Fruit fly (Drosophila melanogaster) whole organism, embryonic: ENCODE data around the gene Cul6.

Experiments
- ATbp ChIP-seq: fragments of 200-800 bp; sonication (Bioruptor generic); optimal IDR thresholded peaks from 2 replicates; lab custom pipeline; 2017; ENCODE audit warnings: missing biosample characterization, mild to moderate bottlenecking, missing genetic modification characterization, missing genetic modification reagents
- Awh ChIP-seq: fragments of 200-800 bp; sonication (Bioruptor generic); IDR thresholded peaks from 2 replicates; pipeline ENCODE4, ENCODE4 v1.3.6; 2022; ENCODE audit warnings: missing biosample characterization, missing genetic modification characterization
- Bgb ChIP-seq: fragments of 200-800 bp; sonication (Bioruptor generic); IDR thresholded peaks from 2 replicates; pipeline ENCODE4 v1.3.6; 2022; ENCODE audit warnings: missing biosample characterization, missing genetic modification characterization; ENCODE audit not compliant: partially characterized antibody
- CG10209 ChIP-seq: fragments of 200-800 bp; sonication (Bioruptor generic); optimal IDR thresholded peaks from 3 replicates; lab custom pipeline; 2017; ENCODE audit warnings: missing biosample characterization, mild to moderate bottlenecking, missing genetic modification characterization, missing genetic modification reagents
- CG10543 ChIP-seq: fragments of 200-800 bp; sonication (Bioruptor generic); optimal IDR thresholded peaks from 3 replicates; lab custom pipeline; 2017; ENCODE audit warnings: missing biosample characterization, mild to moderate bottlenecking, missing genetic modification characterization, moderate library complexity
- CG10979 ChIP-seq: fragments of 200-800 bp; sonication (Bioruptor generic); optimal IDR thresholded peaks from 2 replicates; lab custom pipeline; 2018; ENCODE audit warnings: missing biosample characterization, mild to moderate bottlenecking, missing genetic modification characterization, moderate library complexity
- CG11247 ChIP-seq: fragments of 200-800 bp; sonication (Bioruptor generic); IDR thresholded peaks from 2 replicates; pipeline ENCODE4 v1.3.6; 2022; ENCODE audit warnings: missing biosample characterization, missing genetic modification characterization
- CG13123 ChIP-seq: fragments of 200-800 bp; sonication (Bioruptor generic); optimal IDR thresholded peaks from 2 replicates; lab custom pipeline; 2016; ENCODE audit warnings: missing biosample characterization, missing genetic modification characterization
- CG14050 ChIP-seq: fragments of 200-800 bp; sonication (Bioruptor generic); IDR thresholded peaks from 3 replicates; pipeline ENCODE4 v1.3.6; 2022; ENCODE audit warnings: missing biosample characterization, missing genetic modification characterization
- CG15269 ChIP-seq: fragments of 200-800 bp; sonication (Bioruptor generic); optimal IDR thresholded peaks from 2 replicates; lab custom pipeline; 2018; ENCODE audit warnings: missing biosample characterization, mild to moderate bottlenecking, missing genetic modification characterization, moderate library complexity
- CG16813 ChIP-seq: fragments of 200-800 bp; sonication (Bioruptor generic); IDR thresholded peaks from 3 replicates; pipeline ENCODE4 v1.3.6; 2022; ENCODE audit warnings: missing biosample characterization, missing genetic modification characterization; ENCODE audit not compliant: partially characterized antibody
- CG17186 ChIP-seq: fragments of 200-800 bp; sonication (Bioruptor generic); optimal IDR thresholded peaks from 3 replicates; lab custom pipeline; 2017; ENCODE audit warnings: missing biosample characterization, missing genetic modification reagents, missing genetic modification characterization
- CG2202 ChIP-seq: fragments of 200-800 bp; sonication (Bioruptor generic); optimal IDR thresholded peaks from 2 replicates; lab custom pipeline; 2018; ENCODE audit warnings: missing biosample characterization, mild to moderate bottlenecking, missing genetic modification characterization
- CG34224 ChIP-seq: fragments of 200-800 bp; sonication (Bioruptor generic); IDR thresholded peaks from 3 replicates; pipeline ENCODE4 v1.3.6; 2022; ENCODE audit warnings: missing biosample characterization, missing genetic modification characterization; ENCODE audit not compliant: partially characterized antibody
- CG5180 ChIP-seq: fragments of 200-800 bp; sonication (Bioruptor generic); optimal IDR thresholded peaks from 3 replicates; lab custom pipeline; 2017; ENCODE audit warnings: missing biosample characterization, missing genetic modification characterization, mild to moderate bottlenecking, moderate library complexity, missing genetic modification reagents
- CG7556 ChIP-seq: fragments of 200-800 bp; sonication (Bioruptor generic); optimal IDR thresholded peaks from 2 replicates; lab custom pipeline; 2017; ENCODE audit warnings: missing biosample characterization, mild to moderate bottlenecking, missing genetic modification characterization
- CG9932 ChIP-seq: fragments of 200-800 bp; sonication (Bioruptor generic); IDR thresholded peaks from 2 replicates; pipeline ENCODE4 v1.3.6; 2022; ENCODE audit warnings: missing biosample characterization, missing genetic modification characterization
- Dp ChIP-seq: fragments of 200-800 bp; sonication (Bioruptor generic); optimal IDR thresholded peaks from 2 replicates; lab custom pipeline; 2018; ENCODE audit warnings: missing biosample characterization, mild to moderate bottlenecking, missing genetic modification characterization, moderate library complexity
- E2f1 ChIP-seq: fragments of 200-800 bp; sonication (Bioruptor generic); IDR thresholded peaks from 2 replicates; pipeline ENCODE4 v1.3.6; 2022; ENCODE audit warnings: missing biosample characterization, missing genetic modification characterization
- HHEX ChIP-seq: fragments of 200-800 bp; sonication (Bioruptor generic); optimal IDR thresholded peaks from 3 replicates; lab custom pipeline; 2017; ENCODE audit warnings: missing biosample characterization, mild to moderate bottlenecking, missing genetic modification characterization, missing genetic modification reagents
- Hr3 ChIP-seq: fragments of 200-800 bp; sonication (Bioruptor generic); optimal IDR thresholded peaks from 3 replicates; lab custom pipeline; 2016; ENCODE audit warnings: missing biosample characterization, missing genetic modification characterization
- Xbp1 ChIP-seq: fragments of 200-800 bp; sonication (Bioruptor generic); optimal IDR thresholded peaks from 3 replicates; lab custom pipeline; 2016; ENCODE audit warnings: missing biosample characterization, mild to moderate bottlenecking, missing genetic modification characterization
- ab ChIP-seq: fragments of 200-800 bp; sonication (Bioruptor generic); optimal IDR thresholded peaks from 2 replicates; lab custom pipeline; 2016; ENCODE audit warnings: missing biosample characterization, missing genetic modification characterization
- ase ChIP-seq: fragments of 200-800 bp; sonication (Bioruptor generic); IDR thresholded peaks from 3 replicates; pipeline ENCODE4 v1.3.6; 2022; ENCODE audit warnings: missing biosample characterization, missing genetic modification characterization
- bigmax ChIP-seq: fragments of 200-800 bp; sonication (Bioruptor generic); optimal IDR thresholded peaks from 2 replicates; lab custom pipeline; 2018; ENCODE audit warnings: missing biosample characterization, mild to moderate bottlenecking, missing genetic modification characterization
- cato ChIP-seq: fragments of 200-800 bp; sonication (Bioruptor generic); optimal IDR thresholded peaks from 2 replicates; lab custom pipeline; 2016; ENCODE audit warnings: missing biosample characterization, missing genetic modification characterization, borderline replicate concordance
- chn ChIP-seq: fragments of 200-800 bp; sonication (Bioruptor generic); optimal IDR thresholded peaks from 2 replicates; lab custom pipeline; 2016; ENCODE audit warnings: missing biosample characterization, missing genetic modification characterization
- croc ChIP-seq: fragments of 200-800 bp; sonication (Bioruptor generic); conservative IDR thresholded peaks from 3 replicates; pipeline ENCODE4 v1.3.6; 2022; ENCODE audit warnings: missing biosample characterization, missing genetic modification characterization
- da ChIP-seq: fragments of 200-800 bp; sonication (Bioruptor generic); optimal IDR thresholded peaks from 2 replicates; lab custom pipeline; 2016; ENCODE audit warnings: missing biosample characterization, missing genetic modification characterization
- dm ChIP-seq: fragments of 200-800 bp; sonication (Bioruptor generic); optimal IDR thresholded peaks from 3 replicates; lab custom pipeline; 2016; ENCODE audit warnings: missing biosample characterization, missing genetic modification characterization
- en ChIP-seq: fragments of 200-800 bp; sonication (Bioruptor generic); optimal IDR thresholded peaks from 2 replicates; lab custom pipeline; 2016; ENCODE audit warnings: missing biosample characterization, missing genetic modification characterization
- fd102C ChIP-seq: fragments of 200-800 bp; sonication (Bioruptor generic); optimal IDR thresholded peaks from 2 replicates; lab custom pipeline; 2018; ENCODE audit warnings: missing biosample characterization, mild to moderate bottlenecking, missing genetic modification characterization, moderate library complexity
- gcm2 ChIP-seq: fragments of 200-800 bp; sonication (Bioruptor generic); optimal IDR thresholded peaks from 2 replicates; lab custom pipeline; 2016; ENCODE audit warnings: missing biosample characterization, missing genetic modification characterization
- gro ChIP-seq: fragments of 200-800 bp; sonication (Bioruptor generic); optimal IDR thresholded peaks from 2 replicates; lab custom pipeline; 2016; ENCODE audit warnings: missing biosample characterization, missing genetic modification characterization
- h ChIP-seq: fragments of >200 bp; optimal IDR thresholded peaks from 2 replicates; lab custom pipeline; 2017
- insv ChIP-seq, 2 experiments: fragments of 200-800 bp; sonication (Bioruptor generic); optimal IDR thresholded peaks; 3 replicates each; lab custom pipeline; 2016 to 2018; ENCODE audit warnings: missing biosample characterization in 2 of 2, missing genetic modification characterization in 2 of 2
- kah ChIP-seq: fragments of 200-800 bp; sonication (Bioruptor generic); optimal IDR thresholded peaks from 2 replicates; lab custom pipeline; 2018; ENCODE audit warnings: missing biosample characterization, mild to moderate bottlenecking, missing genetic modification characterization
- lilli ChIP-seq: fragments of 200-800 bp; sonication (Bioruptor generic); optimal IDR thresholded peaks from 3 replicates; lab custom pipeline; 2016; ENCODE audit warnings: missing biosample characterization, missing genetic modification characterization
- lov ChIP-seq, 2 experiments: fragments of 200-800 bp in 1 of 2; fragments of >200 bp in 1 of 2; sonication (Bioruptor generic) in 1 of 2; IDR thresholded peaks in 1 of 2; optimal IDR thresholded peaks in 1 of 2; 2 replicates in 1 of 2; 3 replicates in 1 of 2; pipeline versions ENCODE4 v1.3.6 to Lab custom; 2017 to 2022; ENCODE audit warnings: missing biosample characterization in 1 of 2, missing genetic modification characterization in 1 of 2
- odd ChIP-seq: fragments of 200-800 bp; sonication (Bioruptor generic); optimal IDR thresholded peaks from 2 replicates; lab custom pipeline; 2017; ENCODE audit warnings: missing biosample characterization, mild to moderate bottlenecking, missing genetic modification characterization
- org-1 ChIP-seq: fragments of 200-800 bp; sonication (Bioruptor generic); optimal IDR thresholded peaks from 2 replicates; lab custom pipeline; 2017; ENCODE audit warnings: missing biosample characterization, missing genetic modification characterization
- pan ChIP-seq, 4 experiments: fragments of >200 bp in 3 of 4; fragments of 200-800 bp in 1 of 4; sonication (Bioruptor generic) in 1 of 4; optimal IDR thresholded peaks in 3 of 4; IDR thresholded peaks in 1 of 4; 2 replicates each; pipeline versions ENCODE4 v1.3.6 to Lab custom; 2017 to 2022; ENCODE audit warnings: missing biosample characterization in 2 of 4, missing genetic modification characterization in 2 of 4, mixed read lengths in 1 of 4
- pb ChIP-seq: fragments of 200-800 bp; sonication (Bioruptor generic); optimal IDR thresholded peaks from 3 replicates; lab custom pipeline; 2016; ENCODE audit warnings: missing biosample characterization, missing genetic modification characterization
- slbo ChIP-seq: fragments of 200-800 bp; sonication (Bioruptor generic); IDR thresholded peaks from 2 replicates; pipeline ENCODE4 v1.3.6; 2022; ENCODE audit warnings: missing biosample characterization, missing genetic modification characterization
- stc ChIP-seq: fragments of 200-800 bp; sonication (Bioruptor generic); IDR thresholded peaks from 2 replicates; pipeline ENCODE4 v1.3.6; 2022; ENCODE audit warnings: missing biosample characterization, missing genetic modification characterization
- tin ChIP-seq: fragments of 200-800 bp; sonication (Bioruptor generic); optimal IDR thresholded peaks from 3 replicates; lab custom pipeline; 2016; ENCODE audit warnings: missing biosample characterization, missing genetic modification characterization
- tio ChIP-seq: fragments of 200-800 bp; sonication (Bioruptor generic); optimal IDR thresholded peaks from 2 replicates; lab custom pipeline; 2017; ENCODE audit warnings: missing biosample characterization, missing genetic modification characterization, inconsistent platforms
- tll ChIP-seq, 2 experiments: fragments of 200-800 bp in 1 of 2; fragments of >200 bp in 1 of 2; sonication (Bioruptor generic) in 1 of 2; optimal IDR thresholded peaks; 2 replicates each; lab custom pipeline; 2017 to 2019; ENCODE audit warnings: missing biosample characterization in 2 of 2, missing genetic modification characterization in 2 of 2, mild to moderate bottlenecking in 1 of 2, moderate library complexity in 1 of 2
- toy ChIP-seq: fragments of 200-800 bp; sonication (Bioruptor generic); IDR thresholded peaks from 2 replicates; pipeline ENCODE4 v1.3.6; 2022; ENCODE audit warnings: missing biosample characterization, missing genetic modification characterization

Cul6 gene

DNA sequence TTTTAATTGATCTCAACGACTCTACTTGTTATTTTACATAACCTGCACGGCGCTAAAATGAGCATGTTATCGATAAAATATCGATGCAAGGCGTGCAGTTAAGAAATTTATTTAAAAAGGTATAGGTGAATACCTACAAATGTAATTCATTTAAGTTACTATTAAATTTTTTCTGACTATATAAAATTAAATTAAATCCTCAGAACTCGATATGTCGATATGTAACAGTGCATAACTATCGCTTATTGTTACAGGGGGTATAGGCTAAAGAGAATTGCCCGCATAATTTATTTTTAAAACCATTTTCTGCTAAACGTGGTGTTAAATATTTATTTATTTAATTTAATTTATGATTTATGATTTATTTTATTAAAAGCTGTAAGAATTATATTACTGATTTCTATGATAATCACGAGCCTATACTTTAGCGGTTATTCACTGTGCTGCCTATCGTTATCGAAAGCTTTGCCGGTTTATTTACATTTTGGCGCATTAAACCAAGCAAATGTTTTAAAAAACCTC is 6.4 kb upstream of the Cul6 start, which contains the start of the genes mRpL20 and Icmt (continued):
- TF ChIP-seq CG17186 (no peak), Xbp1 (GFP tag; lab: Kevin White, UChicago) (peak; percentile 93), Bgb (GFP tag; lab: Robert Waterston, UW) (peak; percentile 77), CG10979 (peak; percentile 81), lov (optimal IDR thresholded peaks at IDR 0.05; lab: Kevin White, UChicago) (no peak), lov (GFP tag; IDR thresholded peaks at IDR 0.05; lab: Robert Waterston, UW) (peak; percentile 91), gro (GFP tag; lab: Kevin White, UChicago) (no peak), tin (GFP tag; lab: Kevin White, UChicago) (peak; percentile 69), HHEX (GFP tag; lab: Kevin White, UChicago) (peak; percentile 80), org-1 (GFP tag; lab: Kevin White, UChicago) (peak; percentile 84), slbo (GFP tag; lab: Robert Waterston, UW) (peak; percentile 99), CG5180 (peak; percentile 55), CG2202 (tag; lab: Kevin White, UChicago) (peak; percentile 76), ab (peak; percentile 4), CG10209 (GFP tag; lab: Kevin White, UChicago) (peak; percentile 94), CG15269 (tag; lab: Kevin White, UChicago) (peak; percentile 97), tio (GFP tag; lab: Kevin White, UChicago) (peak; percentile 83), CG9932 (GFP tag; lab: Robert Waterston, UW) (peak; percentile 95), cato (GFP tag; lab: Kevin White, UChicago) (peak; percentile 78), Dp (GFP tag; lab: Kevin White, UChicago) (peak; percentile 40), toy (peak; percentile 94), gcm2 (GFP tag; lab: Kevin White, UChicago) (peak; percentile 62), lilli (peak; percentile 87), stc (GFP tag; lab: Robert Waterston, UW) (peak; percentile 96), Awh (GFP tag; lab: Robert Waterston, UW) (peak; percentile 98), odd (GFP tag; lab: Kevin White, UChicago) (peak; percentile 78), CG14050 (GFP tag; lab: Robert Waterston, UW) (peak; percentile 95), kah (peak; percentile 58), CG11247 (GFP tag; lab: Robert Waterston, UW) (peak; percentile 96), en (GFP tag; lab: Kevin White, UChicago) (no peak), bigmax (peak; percentile 77), pan (optimal IDR thresholded peaks at IDR 0.05; lab: Kevin White, UChicago) (no peak), pan (GFP tag; optimal IDR thresholded peaks at IDR 0.05 in 1 of 2, IDR thresholded peaks at IDR 0.05 in 1 of 2) (peak in 1 of 2 experiments; percentile 98), CG13123 (peak; percentile 80), Hr3 (GFP tag; lab: Kevin White, UChicago) (peak; percentile 94), fd102C (GFP tag; lab: Kevin White, UChicago) (no peak), h (no peak), chn (GFP tag; lab: Kevin White, UChicago) (peak; percentile 75), CG10543 (GFP tag; lab: Kevin White, UChicago) (peak; percentile 62), E2f1 (GFP tag; lab: Robert Waterston, UW) (peak; percentile 97), CG34224 (GFP tag; lab: Robert Waterston, UW) (peak; percentile 74), da (GFP tag; lab: Kevin White, UChicago) (no peak), insv (GFP tag; optimal IDR thresholded peaks at IDR 0.05; lab: Kevin White, UChicago) (peak in 1 of 2 experiments; percentile 45), dm (GFP tag; lab: Kevin White, UChicago) (no peak), pb (no peak), CG16813 (GFP tag; lab: Robert Waterston, UW) (peak; percentile 72), tll (GFP tag; optimal IDR thresholded peaks at IDR 0.05; lab: Kevin White, UChicago) (no peak), croc (GFP tag; lab: Robert Waterston, UW) (peak; percentile 93), ATbp (GFP tag; lab: Kevin White, UChicago) (peak; percentile 87), CG7556 (GFP tag; lab: Kevin White, UChicago) (peak; percentile 92), ase (GFP tag; lab: Robert Waterston, UW) (peak; percentile 96)
